Fruit fly (Drosophila melanogaster) whole organism, embryonic: ENCODE data around the gene CG4660.

Experiments used
- BEAF-32 ChIP-seq: fragments of 200-800 bp; sonication (Bioruptor generic); optimal IDR thresholded peaks from 3 replicates; lab custom pipeline; 2017; ENCODE audit warnings: missing biosample characterization, missing genetic modification characterization, mild to moderate bottlenecking, moderate library complexity, missing genetic modification reagents
- Bdp1 ChIP-seq: fragments of 200-800 bp; sonication (Bioruptor generic); optimal IDR thresholded peaks from 3 replicates; lab custom pipeline; 2016; ENCODE audit warnings: missing biosample characterization, missing genetic modification characterization
- Bteb2 ChIP-seq: fragments of 200-800 bp; sonication (Bioruptor generic); optimal IDR thresholded peaks from 2 replicates; lab custom pipeline; 2016; ENCODE audit warnings: missing biosample characterization, missing genetic modification characterization
- CG10147 ChIP-seq: fragments of 200-800 bp; sonication (Bioruptor generic); optimal IDR thresholded peaks from 2 replicates; lab custom pipeline; 2019; ENCODE audit warnings: missing biosample characterization, mild to moderate bottlenecking, missing genetic modification characterization, moderate library complexity
- CG11695 ChIP-seq: fragments of 200-800 bp; sonication (Bioruptor generic); IDR thresholded peaks from 3 replicates; pipeline ENCODE4 v1.3.6; 2022; ENCODE audit warnings: missing biosample characterization, missing genetic modification characterization
- CG12104 ChIP-seq: fragments of 200-800 bp; sonication (Bioruptor generic); optimal IDR thresholded peaks from 3 replicates; lab custom pipeline; 2016; ENCODE audit warnings: missing biosample characterization, missing genetic modification characterization
- CG12219 ChIP-seq: fragments of 200-800 bp; sonication (Bioruptor generic); optimal IDR thresholded peaks from 3 replicates; lab custom pipeline; 2018; ENCODE audit warnings: missing biosample characterization, mild to moderate bottlenecking, missing genetic modification characterization
- CG13123 ChIP-seq: fragments of 200-800 bp; sonication (Bioruptor generic); optimal IDR thresholded peaks from 2 replicates; lab custom pipeline; 2016; ENCODE audit warnings: missing biosample characterization, missing genetic modification characterization
- CG13287 ChIP-seq: fragments of 200-800 bp; sonication (Bioruptor generic); IDR thresholded peaks from 2 replicates; pipeline ENCODE4 v1.3.6; 2022; ENCODE audit warnings: missing biosample characterization, missing genetic modification characterization; ENCODE audit not compliant: partially characterized antibody
- CG13296 ChIP-seq: fragments of 200-800 bp; sonication (Bioruptor generic); optimal IDR thresholded peaks from 3 replicates; lab custom pipeline; 2018; ENCODE audit warnings: missing biosample characterization, mild to moderate bottlenecking, missing genetic modification characterization
- CG15479 ChIP-seq: fragments of 200-800 bp; sonication (Bioruptor generic); optimal IDR thresholded peaks from 3 replicates; lab custom pipeline; 2019; ENCODE audit warnings: missing biosample characterization, mild to moderate bottlenecking, missing genetic modification characterization, moderate library complexity
- CG18262 ChIP-seq: fragments of 200-800 bp; optimal IDR thresholded peaks from 3 replicates; lab custom pipeline; 2019; ENCODE audit warnings: missing biosample characterization, mild to moderate bottlenecking, missing genetic modification characterization, moderate library complexity
- CG2199 ChIP-seq: fragments of 200-800 bp; sonication (Bioruptor generic); IDR thresholded peaks from 3 replicates; pipeline ENCODE4 v1.3.6; 2022; ENCODE audit warnings: missing biosample characterization, missing genetic modification characterization
- CG2712 ChIP-seq: fragments of 200-800 bp; optimal IDR thresholded peaks from 3 replicates; lab custom pipeline; 2019; ENCODE audit warnings: missing biosample characterization, mild to moderate bottlenecking, missing genetic modification characterization, moderate library complexity
- CG33213 ChIP-seq: fragments of 200-800 bp; sonication (Bioruptor generic); optimal IDR thresholded peaks from 3 replicates; lab custom pipeline; 2016; ENCODE audit warnings: missing biosample characterization, missing genetic modification characterization
- CG33557 ChIP-seq: fragments of 200-800 bp; sonication (Bioruptor generic); optimal IDR thresholded peaks from 2 replicates; lab custom pipeline; 2019; ENCODE audit warnings: missing biosample characterization, mild to moderate bottlenecking, missing genetic modification characterization, moderate library complexity
- CG42726 ChIP-seq: fragments of 200-800 bp; sonication (Bioruptor generic); IDR thresholded peaks from 2 replicates; pipeline ENCODE4 v1.3.6; 2022; ENCODE audit warnings: missing biosample characterization, missing genetic modification characterization; ENCODE audit not compliant: partially characterized antibody
- CG4404 ChIP-seq: fragments of 200-800 bp; sonication (Bioruptor generic); IDR thresholded peaks from 2 replicates; pipeline ENCODE4 v1.3.6; 2022; ENCODE audit warnings: missing biosample characterization, missing genetic modification characterization
- CG4617 ChIP-seq: fragments of 200-800 bp; sonication (Bioruptor generic); optimal IDR thresholded peaks from 3 replicates; lab custom pipeline; 2016; ENCODE audit warnings: missing biosample characterization, missing genetic modification characterization, borderline replicate concordance
- CG5180 ChIP-seq: fragments of 200-800 bp; sonication (Bioruptor generic); optimal IDR thresholded peaks from 3 replicates; lab custom pipeline; 2017; ENCODE audit warnings: missing biosample characterization, missing genetic modification characterization, mild to moderate bottlenecking, moderate library complexity, missing genetic modification reagents
- CG7987 ChIP-seq: fragments of 200-800 bp; sonication (Bioruptor generic); optimal IDR thresholded peaks from 2 replicates; lab custom pipeline; 2018; ENCODE audit warnings: missing biosample characterization, mild to moderate bottlenecking, missing genetic modification characterization, moderate library complexity
- CG8924 ChIP-seq: fragments of 200-800 bp; optimal IDR thresholded peaks from 3 replicates; lab custom pipeline; 2019; ENCODE audit warnings: missing biosample characterization, mild to moderate bottlenecking, missing genetic modification characterization, moderate library complexity
- Fer1 ChIP-seq: fragments of 200-800 bp; sonication (Bioruptor generic); optimal IDR thresholded peaks from 2 replicates; lab custom pipeline; 2017; ENCODE audit warnings: missing biosample characterization, mild to moderate bottlenecking, missing genetic modification characterization
- HLH4C ChIP-seq: fragments of 200-800 bp; sonication (Bioruptor generic); IDR thresholded peaks from 3 replicates; pipeline ENCODE4 v1.3.6; 2022; ENCODE audit warnings: missing biosample characterization, missing genetic modification characterization; ENCODE audit not compliant: partially characterized antibody
- Lim3 ChIP-seq: fragments of 200-800 bp; sonication (Bioruptor generic); IDR thresholded peaks from 2 replicates; pipeline ENCODE4 v1.3.6; 2022; ENCODE audit warnings: missing biosample characterization, missing genetic modification characterization
- Mrtf ChIP-seq: fragments of 200-800 bp; sonication (Bioruptor generic); IDR thresholded peaks from 3 replicates; pipeline ENCODE4 v1.3.6; 2022; ENCODE audit warnings: missing biosample characterization, missing genetic modification characterization
- NC2α ChIP-seq: fragments of 200-800 bp; sonication (Bioruptor generic); optimal IDR thresholded peaks from 2 replicates; lab custom pipeline; 2016; ENCODE audit warnings: missing biosample characterization, missing genetic modification characterization
- NC2β ChIP-seq: fragments of 200-800 bp; sonication (Bioruptor generic); optimal IDR thresholded peaks from 2 replicates; lab custom pipeline; 2016; ENCODE audit warnings: missing biosample characterization, missing genetic modification characterization
- NFAT ChIP-seq: fragments of 200-800 bp; sonication (Bioruptor generic); IDR thresholded peaks from 2 replicates; pipeline ENCODE4 v1.3.6; 2022; ENCODE audit warnings: missing biosample characterization, missing genetic modification characterization
- Nf-YB ChIP-seq: fragments of 200-800 bp; sonication (Bioruptor generic); optimal IDR thresholded peaks from 3 replicates; lab custom pipeline; 2019; ENCODE audit warnings: missing biosample characterization, mild to moderate bottlenecking, missing genetic modification characterization, moderate library complexity
- Opbp ChIP-seq: fragments of 200-800 bp; sonication (Bioruptor generic); IDR thresholded peaks from 3 replicates; pipeline ENCODE4 v1.3.6; 2022; ENCODE audit warnings: missing biosample characterization, missing genetic modification characterization; ENCODE audit not compliant: partially characterized antibody
- Scr ChIP-seq: fragments of 200-800 bp; sonication (Bioruptor generic); IDR thresholded peaks from 2 replicates; pipeline ENCODE4 v1.3.6; 2022; ENCODE audit warnings: missing biosample characterization, missing genetic modification characterization; ENCODE audit not compliant: partially characterized antibody
- Spps ChIP-seq: fragments of 200-800 bp; sonication (Bioruptor generic); optimal IDR thresholded peaks from 2 replicates; lab custom pipeline; 2018; ENCODE audit warnings: missing biosample characterization, mild to moderate bottlenecking, missing genetic modification characterization
- Taf1 ChIP-seq: fragments of 200-800 bp; sonication (Bioruptor generic); IDR thresholded peaks from 2 replicates; pipeline ENCODE4 v1.3.6; 2022; ENCODE audit warnings: missing biosample characterization, missing genetic modification characterization
- al ChIP-seq: fragments of 200-800 bp; sonication (Bioruptor generic); IDR thresholded peaks from 2 replicates; pipeline ENCODE4 v1.3.6; 2022; ENCODE audit warnings: missing biosample characterization, missing genetic modification characterization
- da ChIP-seq: fragments of 200-800 bp; sonication (Bioruptor generic); optimal IDR thresholded peaks from 2 replicates; lab custom pipeline; 2016; ENCODE audit warnings: missing biosample characterization, missing genetic modification characterization
- dmrt11E ChIP-seq: fragments of 200-800 bp; sonication (Bioruptor generic); optimal IDR thresholded peaks from 3 replicates; lab custom pipeline; 2018; ENCODE audit warnings: missing biosample characterization, mild to moderate bottlenecking, missing genetic modification characterization, moderate library complexity
- fd96Cb ChIP-seq: fragments of 200-800 bp; sonication (Bioruptor generic); optimal IDR thresholded peaks from 2 replicates; lab custom pipeline; 2018; ENCODE audit warnings: missing biosample characterization, mild to moderate bottlenecking, missing genetic modification characterization, moderate library complexity
- jing ChIP-seq: fragments of 200-800 bp; sonication (Bioruptor generic); optimal IDR thresholded peaks from 2 replicates; lab custom pipeline; 2018; ENCODE audit warnings: missing biosample characterization, mild to moderate bottlenecking, missing genetic modification characterization
- lab ChIP-seq: fragments of 200-800 bp; sonication (Bioruptor generic); optimal IDR thresholded peaks from 3 replicates; lab custom pipeline; 2017; ENCODE audit warnings: missing biosample characterization, missing genetic modification characterization, mild to moderate bottlenecking, moderate library complexity, missing genetic modification reagents
- lola ChIP-seq, 3 experiments: fragments of >200 bp in 2 of 3; fragments of 200-800 bp in 1 of 3; sonication (Bioruptor generic) in 1 of 3; optimal IDR thresholded peaks; 2 replicates each; lab custom pipeline; 2017 to 2019; ENCODE audit warnings: missing biosample characterization in 3 of 3, missing genetic modification characterization in 3 of 3, mild to moderate bottlenecking in 1 of 3, moderate library complexity in 1 of 3
- nom ChIP-seq: fragments of 200-800 bp; sonication (Bioruptor generic); optimal IDR thresholded peaks from 2 replicates; lab custom pipeline; 2017; ENCODE audit warnings: missing biosample characterization, missing genetic modification characterization, mild to moderate bottlenecking, moderate library complexity, missing genetic modification reagents
- pum ChIP-seq: fragments of 200-800 bp; sonication (Bioruptor generic); optimal IDR thresholded peaks from 2 replicates; lab custom pipeline; 2016; ENCODE audit warnings: missing biosample characterization, missing genetic modification characterization
- repo ChIP-seq: fragments of 200-800 bp; sonication (Bioruptor generic); optimal IDR thresholded peaks from 2 replicates; lab custom pipeline; 2016; ENCODE audit warnings: missing biosample characterization, missing genetic modification characterization
- tgo ChIP-seq: fragments of 200-800 bp; sonication (Bioruptor generic); IDR thresholded peaks from 3 replicates; pipeline ENCODE4 v1.3.6; 2022; ENCODE audit warnings: missing biosample characterization, missing genetic modification characterization
- twi ChIP-seq: fragments of 200-800 bp; optimal IDR thresholded peaks from 2 replicates; lab custom pipeline; 2019; ENCODE audit warnings: missing biosample characterization, mild to moderate bottlenecking, missing genetic modification characterization, moderate library complexity
- wdn ChIP-seq: fragments of 200-800 bp; sonication (Bioruptor generic); IDR thresholded peaks from 2 replicates; pipeline ENCODE4 v1.3.6; 2022; ENCODE audit warnings: missing biosample characterization, missing genetic modification characterization
- z ChIP-seq: fragments of 200-800 bp; sonication (Bioruptor generic); IDR thresholded peaks from 3 replicates; pipeline ENCODE4 v1.3.6; 2022; ENCODE audit warnings: missing biosample characterization, missing genetic modification characterization
- zfh1 ChIP-seq: fragments of 200-800 bp; sonication (Bioruptor generic); IDR thresholded peaks from 3 replicates; pipeline ENCODE4 v1.3.6; 2022; ENCODE audit warnings: missing biosample characterization, missing genetic modification characterization

CG4660 gene

dm6 chrX:6097578-6097977 is 16.4 kb upstream of the CG4660 start (continued):
- TF ChIP-seq BEAF-32 (no peak), CG8924 (tag; lab: Kevin White, UChicago) (peak; percentile 75), CG4404 (GFP tag; lab: Robert Waterston, UW) (peak; percentile 83), CG2199 (peak; percentile 71; the same call in 1 of the 3 replicates), nom (GFP tag; lab: Kevin White, UChicago) (no peak), CG12219 (GFP tag; lab: Kevin White, UChicago) (peak; percentile 76), jing (GFP tag; lab: Kevin White, UChicago) (peak; percentile 58), CG12104 (peak; percentile 54), CG42726 (GFP tag; lab: Robert Waterston, UW) (no peak), Opbp (GFP tag; lab: Robert Waterston, UW) (0 out of 3 replicates have a peak, but pooled peaks have one; percentile 28), CG2712 (tag; lab: Kevin White, UChicago) (peak; percentile 82), wdn (GFP tag; lab: Robert Waterston, UW) (peak; percentile 76), HLH4C (GFP tag; lab: Robert Waterston, UW) (peak; percentile 9; the same call in 1 of the 3 replicates), Fer1 (GFP tag; lab: Kevin White, UChicago) (peak; percentile 81), dmrt11E (tag; lab: Kevin White, UChicago) (peak; percentile 49), pum (GFP tag; lab: Kevin White, UChicago) (peak; percentile 80), al (GFP tag; lab: Robert Waterston, UW) (peak; percentile 78; the same call in 1 of the 2 replicates), lab (GFP tag; lab: Kevin White, UChicago) (peak; percentile 92), CG18262 (tag; lab: Kevin White, UChicago) (peak; percentile 75), tgo (GFP tag; lab: Robert Waterston, UW) (peak; percentile 91), Nf-YB (GFP tag; lab: Kevin White, UChicago) (peak; percentile 49), CG4617 (GFP tag; lab: Kevin White, UChicago) (no peak), twi (tag; lab: Kevin White, UChicago) (peak; percentile 15), CG7987 (GFP tag; lab: Kevin White, UChicago) (peak; percentile 40), lola (GFP tag; optimal IDR thresholded peaks at IDR 0.05; lab: Kevin White, UChicago) (peak in 1 of 3 experiments; percentile 31), zfh1 (peak; percentile 89), CG5180 (peak; percentile 51), NFAT (GFP tag; lab: Robert Waterston, UW) (peak; percentile 67), CG33557 (GFP tag; lab: Kevin White, UChicago) (no peak), da (GFP tag; lab: Kevin White, UChicago) (no peak), CG33213 (peak; percentile 77), Mrtf (peak; percentile 90), Taf1 (GFP tag; lab: Robert Waterston, UW) (peak; percentile 80), CG13296 (GFP tag; lab: Kevin White, UChicago) (peak; percentile 66), CG13287 (GFP tag; lab: Robert Waterston, UW) (peak; percentile 16; the same call in 1 of the 2 replicates), fd96Cb (tag; lab: Kevin White, UChicago) (peak; percentile 79), Scr (GFP tag; lab: Robert Waterston, UW) (peak; percentile 31; the same call in 1 of the 2 replicates), CG15479 (GFP tag; lab: Kevin White, UChicago) (no peak), NC2α (GFP tag; lab: Kevin White, UChicago) (peak; percentile 40), Lim3 (peak; percentile 57; the same call in 1 of the 2 replicates), CG13123 (GFP tag; lab: Kevin White, UChicago) (peak; percentile 7), Spps (peak; percentile 47), repo (peak; percentile 71), CG11695 (GFP tag; lab: Robert Waterston, UW) (peak; percentile 92), Bdp1 (GFP tag; lab: Kevin White, UChicago) (peak; percentile 58), CG10147 (GFP tag; lab: Kevin White, UChicago) (peak; percentile 21), NC2β (peak; percentile 63), z (GFP tag; lab: Robert Waterston, UW) (no peak), Bteb2 (peak; percentile 49)
